Worm (Caenorhabditis elegans) whole organism, late embryonic: ENCODE measurements around the gene droe-4.

Experiments
- K02D7.2 ChIP-seq: sonication (generic microtip); optimal IDR thresholded peaks from 2 replicates; lab custom pipeline; 2017; ENCODE audit warnings: mild to moderate bottlenecking, missing genetic modification characterization, missing compliant biosample characterization
- ceh-22 ChIP-seq: sonication (generic microtip); optimal IDR thresholded peaks from 2 replicates; lab custom pipeline; 2017; ENCODE audit warnings: missing biosample characterization, missing genetic modification characterization
- ceh-30 ChIP-seq: fragments of 150-350 bp; optimal IDR thresholded peaks from 2 replicates; lab custom pipeline; 2014; ENCODE audit warnings: missing biosample characterization, missing genetic modification characterization
- ceh-34 ChIP-seq: sonication (generic microtip); optimal IDR thresholded peaks from 2 replicates; lab custom pipeline; 2016; ENCODE audit warnings: mild to moderate bottlenecking, missing genetic modification characterization, missing compliant biosample characterization
- ets-4 ChIP-seq: sonication (generic microtip); optimal IDR thresholded peaks from 2 replicates; lab custom pipeline; 2016; ENCODE audit warnings: missing genetic modification characterization, missing compliant biosample characterization
- eyg-1 ChIP-seq: sonication (generic microtip); optimal IDR thresholded peaks from 2 replicates; lab custom pipeline; 2016; ENCODE audit warnings: missing genotype, missing genetic modification characterization, missing compliant biosample characterization
- gmeb-2 ChIP-seq: sonication (generic microtip); optimal IDR thresholded peaks from 2 replicates; lab custom pipeline; 2016; ENCODE audit warnings: missing genetic modification characterization, inconsistent platforms, missing compliant biosample characterization
- hlh-15 ChIP-seq: sonication (generic microtip); optimal IDR thresholded peaks from 2 replicates; lab custom pipeline; 2016; ENCODE audit warnings: missing genetic modification characterization, missing compliant biosample characterization
- lim-6 ChIP-seq: sonication (generic microtip); optimal IDR thresholded peaks from 2 replicates; lab custom pipeline; 2016; ENCODE audit warnings: missing genetic modification characterization, missing compliant biosample characterization
- lin-11 ChIP-seq: fragments of 200-800 bp; sonication (Bioruptor generic); optimal IDR thresholded peaks from 2 replicates; lab custom pipeline; 2018; ENCODE audit warnings: mild to moderate bottlenecking, missing genetic modification characterization, missing compliant biosample characterization
- pha-4 ChIP-seq: fragments of 150-350 bp; optimal IDR thresholded peaks from 2 replicates; lab custom pipeline; 2018; ENCODE audit warnings: missing biosample characterization, missing genetic modification reagents, missing genetic modification characterization
- pqm-1 ChIP-seq: sonication (generic microtip); optimal IDR thresholded peaks from 2 replicates; lab custom pipeline; 2016; ENCODE audit warnings: missing genetic modification characterization, missing compliant biosample characterization
- sox-4 ChIP-seq: sonication (generic microtip); optimal IDR thresholded peaks from 2 replicates; lab custom pipeline; 2017; ENCODE audit warnings: mild to moderate bottlenecking, missing genetic modification characterization, inconsistent platforms, missing compliant biosample characterization
- unc-55 ChIP-seq: sonication (generic microtip); optimal IDR thresholded peaks from 2 replicates; lab custom pipeline; 2017; ENCODE audit warnings: missing biosample characterization, missing genetic modification reagents, missing genetic modification characterization

ce11 chrV:14003587-14004156 lies 11.2 kb downstream of the droe-4 start:
- TF ChIP-seq lim-6 (tag; lab: Kevin White, UChicago) (no peak), pha-4 (tag; lab: Kevin White, UChicago) (no peak), hlh-15 (tag; lab: Kevin White, UChicago) (no peak), K02D7.2 (tag; lab: Kevin White, UChicago) (no peak), unc-55 (GFP tag; lab: Kevin White, UChicago) (no peak), gmeb-2 (tag; lab: Kevin White, UChicago) (no peak), sox-4 (tag; lab: Kevin White, UChicago) (no peak), ceh-22 (tag; lab: Kevin White, UChicago) (no peak), ets-4 (tag; lab: Kevin White, UChicago) (no peak), ceh-34 (tag; lab: Kevin White, UChicago) (no peak), pqm-1 (tag; lab: Kevin White, UChicago) (no peak), ceh-30 (no peak), eyg-1 (tag; lab: Kevin White, UChicago) (no peak), lin-11 (no peak)
